Worm (Caenorhabditis elegans) whole organism, young adult: ENCODE data around the gene gstk-1.

Experiments used
- B0336.3 ChIP-seq: fragments of 200-800 bp; sonication (Bioruptor generic); IDR thresholded peaks from 2 replicates; pipeline ENCODE4 v1.3.6; 2022; ENCODE audit warnings: missing genetic modification characterization, missing compliant biosample characterization
- C06A6.2 ChIP-seq: fragments of 200-800 bp; sonication (Bioruptor generic); conservative IDR thresholded peaks from 2 replicates; pipeline ENCODE4 v1.3.6; 2022; ENCODE audit warnings: missing genetic modification characterization, missing compliant biosample characterization
- F10E7.11 ChIP-seq: sonication (generic microtip); optimal IDR thresholded peaks from 2 replicates; lab custom pipeline; 2017; ENCODE audit warnings: mild to moderate bottlenecking, missing genetic modification characterization, moderate library complexity, missing compliant biosample characterization
- F23B12.7 ChIP-seq: sonication (generic microtip); optimal IDR thresholded peaks from 2 replicates; lab custom pipeline; 2017; ENCODE audit warnings: missing genetic modification characterization, mild to moderate bottlenecking, missing compliant biosample characterization, antibody characterized with exemption, moderate library complexity; ENCODE audit not compliant: insufficient read depth
- F37B4.10 ChIP-seq: fragments of 200-800 bp; sonication (Bioruptor generic); IDR thresholded peaks from 2 replicates; pipeline ENCODE4 v1.3.6; 2022; ENCODE audit warnings: missing genetic modification characterization, missing compliant biosample characterization
- F39B2.1 ChIP-seq: fragments of 200-800 bp; sonication (Bioruptor generic); IDR thresholded peaks from 2 replicates; pipeline ENCODE4 v1.3.6; 2022; ENCODE audit warnings: missing genetic modification reagents, missing genetic modification characterization, missing compliant biosample characterization
- F49E8.2 ChIP-seq: sonication (generic microtip); optimal IDR thresholded peaks from 3 replicates; lab custom pipeline; 2017; ENCODE audit warnings: missing genetic modification characterization, mild to moderate bottlenecking, missing compliant biosample characterization, antibody characterized with exemption, moderate library complexity; ENCODE audit not compliant: insufficient read depth
- F55B11.4 ChIP-seq: sonication (generic microtip); optimal IDR thresholded peaks from 2 replicates; lab custom pipeline; 2016; ENCODE audit warnings: missing compliant biosample characterization, missing genetic modification characterization, borderline replicate concordance; ENCODE audit not compliant: insufficient read depth
- K12H6.12 ChIP-seq: fragments of 200-800 bp; sonication (Bioruptor generic); optimal IDR thresholded peaks from 2 replicates; lab custom pipeline; 2018; ENCODE audit warnings: mild to moderate bottlenecking, missing genetic modification characterization, missing compliant biosample characterization
- Y53F4B.3 ChIP-seq: fragments of 200-800 bp; sonication (Bioruptor generic); IDR thresholded peaks from 2 replicates; pipeline ENCODE4 v1.3.6; 2022; ENCODE audit warnings: missing genetic modification reagents, missing genetic modification characterization, missing compliant biosample characterization
- aptf-2 ChIP-seq: fragments of 200-800 bp; sonication (Bioruptor generic); conservative IDR thresholded peaks from 2 replicates; pipeline ENCODE4 v1.3.6; 2022; ENCODE audit warnings: missing genetic modification reagents, missing genetic modification characterization, missing compliant biosample characterization
- aptf-3 ChIP-seq: fragments of 200-800 bp; sonication (Bioruptor generic); IDR thresholded peaks from 2 replicates; pipeline ENCODE4 v1.3.6; 2022; ENCODE audit warnings: missing genetic modification characterization, missing compliant biosample characterization
- athp-1 ChIP-seq: sonication (generic microtip); optimal IDR thresholded peaks from 2 replicates; lab custom pipeline; 2017; ENCODE audit warnings: mild to moderate bottlenecking, missing genetic modification characterization, missing compliant biosample characterization
- attf-6 ChIP-seq: fragments of 200-800 bp; sonication (Bioruptor generic); IDR thresholded peaks from 2 replicates; pipeline ENCODE4 v1.3.6; 2022; ENCODE audit warnings: missing genetic modification reagents, missing genetic modification characterization, missing compliant biosample characterization
- bed-1 ChIP-seq: fragments of 200-800 bp; sonication (Bioruptor generic); IDR thresholded peaks from 2 replicates; pipeline ENCODE4 v1.3.6; 2022; ENCODE audit warnings: missing genetic modification reagents, missing genetic modification characterization, missing compliant biosample characterization
- bed-2 ChIP-seq: fragments of 200-800 bp; sonication (Bioruptor generic); IDR thresholded peaks from 2 replicates; pipeline ENCODE4 v1.3.6; 2022; ENCODE audit warnings: missing genetic modification reagents, missing genetic modification characterization, missing compliant biosample characterization
- ceh-100 ChIP-seq: fragments of 200-800 bp; sonication (Bioruptor generic); IDR thresholded peaks from 2 replicates; pipeline ENCODE4 v1.3.6; 2022; ENCODE audit warnings: missing genetic modification reagents, missing genetic modification characterization, missing compliant biosample characterization
- ceh-91 ChIP-seq: fragments of 200-800 bp; sonication (Bioruptor generic); IDR thresholded peaks from 2 replicates; pipeline ENCODE4 v1.3.6; 2022; ENCODE audit warnings: missing genetic modification reagents, missing genetic modification characterization, missing compliant biosample characterization
- die-1 ChIP-seq: sonication (generic microtip); optimal IDR thresholded peaks from 2 replicates; lab custom pipeline; 2016; ENCODE audit warnings: missing genotype, mild to moderate bottlenecking, missing genetic modification characterization, missing compliant biosample characterization
- dox-1 ChIP-seq: fragments of 200-800 bp; sonication (Bioruptor generic); IDR thresholded peaks from 2 replicates; pipeline ENCODE4 v1.3.6; 2022; ENCODE audit warnings: missing genetic modification reagents, missing genetic modification characterization, missing compliant biosample characterization
- egl-44 ChIP-seq: fragments of 200-800 bp; sonication (Bioruptor generic); IDR thresholded peaks from 2 replicates; pipeline ENCODE4 v1.3.6; 2022; ENCODE audit warnings: missing genetic modification reagents, missing genetic modification characterization, missing compliant biosample characterization
- ets-4 ChIP-seq: fragments of 200-800 bp; sonication (Bioruptor generic); optimal IDR thresholded peaks from 2 replicates; lab custom pipeline; 2018; ENCODE audit warnings: mild to moderate bottlenecking, missing genetic modification characterization, missing compliant biosample characterization
- fkh-3 ChIP-seq: sonication (generic microtip); optimal IDR thresholded peaks from 2 replicates; lab custom pipeline; 2016; ENCODE audit warnings: mild to moderate bottlenecking, missing genetic modification characterization, missing compliant biosample characterization
- hmg-1.2 ChIP-seq: fragments of 200-800 bp; sonication (Bioruptor generic); IDR thresholded peaks from 2 replicates; pipeline ENCODE4 v1.3.6; 2022; ENCODE audit warnings: missing genetic modification reagents, missing genetic modification characterization, missing compliant biosample characterization
- lag-1 ChIP-seq: fragments of 200-800 bp; sonication (Bioruptor generic); IDR thresholded peaks from 2 replicates; pipeline ENCODE4 v1.3.6; 2022; ENCODE audit warnings: missing genetic modification reagents, missing genetic modification characterization, missing compliant biosample characterization
- lin-26 ChIP-seq: fragments of 200-800 bp; sonication (Bioruptor generic); IDR thresholded peaks from 2 replicates; pipeline ENCODE4 v1.3.6; 2022; ENCODE audit warnings: missing genetic modification reagents, missing genetic modification characterization, missing compliant biosample characterization
- lin-54 ChIP-seq: fragments of 200-800 bp; sonication (Bioruptor generic); optimal IDR thresholded peaks from 2 replicates; lab custom pipeline; 2018; ENCODE audit warnings: mild to moderate bottlenecking, missing genetic modification characterization, missing compliant biosample characterization
- lir-1 ChIP-seq: fragments of 200-800 bp; sonication (Bioruptor generic); conservative IDR thresholded peaks from 2 replicates; pipeline ENCODE4 v1.3.6; 2022; ENCODE audit warnings: missing genetic modification reagents, missing genetic modification characterization, missing compliant biosample characterization
- lsl-1 ChIP-seq: fragments of 200-800 bp; sonication (Bioruptor generic); optimal IDR thresholded peaks from 2 replicates; lab custom pipeline; 2018; ENCODE audit warnings: mild to moderate bottlenecking, missing genetic modification characterization, moderate library complexity, missing compliant biosample characterization
- madf-10 ChIP-seq: sonication (generic microtip); optimal IDR thresholded peaks from 2 replicates; lab custom pipeline; 2016; ENCODE audit warnings: mild to moderate bottlenecking, missing genetic modification characterization, missing compliant biosample characterization
- madf-3 ChIP-seq: fragments of 200-800 bp; sonication (Bioruptor generic); IDR thresholded peaks from 2 replicates; pipeline ENCODE4 v1.3.6; 2022; ENCODE audit warnings: missing genetic modification reagents, missing genetic modification characterization, missing compliant biosample characterization
- nfya-1 ChIP-seq: sonication (generic microtip); optimal IDR thresholded peaks from 2 replicates; lab custom pipeline; 2017; ENCODE audit warnings: antibody characterized with exemption, missing compliant biosample characterization, missing genetic modification characterization, borderline replicate concordance; ENCODE audit not compliant: insufficient read depth
- nfyb-1 ChIP-seq: fragments of 200-800 bp; sonication (Bioruptor generic); IDR thresholded peaks from 2 replicates; pipeline ENCODE4 v1.3.6; 2022; ENCODE audit warnings: missing genetic modification reagents, missing genetic modification characterization, missing compliant biosample characterization
- nhr-120 ChIP-seq: fragments of 200-800 bp; sonication (Bioruptor generic); IDR thresholded peaks from 2 replicates; pipeline ENCODE4 v1.3.6; 2022; ENCODE audit warnings: missing genetic modification characterization, missing compliant biosample characterization
- pbrm-1 ChIP-seq: fragments of 200-800 bp; sonication (Bioruptor generic); IDR thresholded peaks from 2 replicates; pipeline ENCODE4 v1.3.6; 2022; ENCODE audit warnings: missing genetic modification reagents, missing genetic modification characterization, missing compliant biosample characterization
- rcor-1 ChIP-seq: fragments of 200-800 bp; sonication (Bioruptor generic); IDR thresholded peaks from 2 replicates; pipeline ENCODE4 v1.3.6; 2022; ENCODE audit warnings: missing genetic modification reagents, missing genetic modification characterization, missing compliant biosample characterization
- rec-8 ChIP-seq, 2 experiments: sonication (generic microtip); optimal IDR thresholded peaks; 2 replicates each; lab custom pipeline; 2016; ENCODE audit warnings: mild to moderate bottlenecking in 2 of 2, missing genetic modification characterization in 2 of 2, missing genetic modification reagents in 2 of 2, missing genotype in 2 of 2, missing biosample characterization in 1 of 2, missing compliant biosample characterization in 1 of 2, moderate library complexity in 1 of 2
- sdz-38 ChIP-seq: sonication (generic microtip); optimal IDR thresholded peaks from 2 replicates; lab custom pipeline; 2016; ENCODE audit warnings: missing genotype, missing genetic modification characterization, missing compliant biosample characterization
- snpc-3.4 ChIP-seq: sonication (generic microtip); optimal IDR thresholded peaks from 2 replicates; lab custom pipeline; 2017; ENCODE audit warnings: missing genetic modification characterization, mild to moderate bottlenecking, missing compliant biosample characterization, antibody characterized with exemption, moderate library complexity, missing genotype, missing genetic modification reagents
- tlf-1 ChIP-seq: fragments of 200-800 bp; sonication (Bioruptor generic); optimal IDR thresholded peaks from 2 replicates; lab custom pipeline; 2018; ENCODE audit warnings: mild to moderate bottlenecking, missing genetic modification characterization, missing compliant biosample characterization
- unc-62 ChIP-seq: fragments of 150-350 bp; optimal IDR thresholded peaks from 2 replicates; lab custom pipeline; 2014; ENCODE audit warnings: missing biosample characterization, missing genetic modification reagents, missing genetic modification characterization
- xnd-1 ChIP-seq: sonication (generic microtip); optimal IDR thresholded peaks from 2 replicates; lab custom pipeline; 2016; ENCODE audit warnings: missing genotype, missing genetic modification reagents, missing genetic modification characterization, missing compliant biosample characterization
- zfh-2 ChIP-seq: fragments of 200-800 bp; sonication (Bioruptor generic); conservative IDR thresholded peaks from 2 replicates; pipeline ENCODE4 v1.3.6; 2022; ENCODE audit warnings: missing genetic modification reagents, missing genetic modification characterization, missing compliant biosample characterization
- ztf-25 ChIP-seq: fragments of 200-800 bp; sonication (Bioruptor generic); IDR thresholded peaks from 2 replicates; pipeline ENCODE4 v1.3.6; 2022; ENCODE audit warnings: missing genetic modification reagents, missing genetic modification characterization, missing compliant biosample characterization
- ztf-26 ChIP-seq: sonication (generic microtip); optimal IDR thresholded peaks from 2 replicates; lab custom pipeline; 2017; ENCODE audit warnings: missing genetic modification characterization, missing compliant biosample characterization
- ztf-28 ChIP-seq: fragments of 200-800 bp; sonication (Bioruptor generic); IDR thresholded peaks from 2 replicates; pipeline ENCODE4 v1.3.6; 2022; ENCODE audit warnings: missing genetic modification reagents, missing genetic modification characterization, missing compliant biosample characterization
- ztf-6 ChIP-seq: fragments of 200-800 bp; sonication (Bioruptor generic); IDR thresholded peaks from 2 replicates; pipeline ENCODE4 v1.3.6; 2022; ENCODE audit warnings: missing genetic modification reagents, missing genetic modification characterization, missing compliant biosample characterization

The gstk-1 gene

ce11 chrII:9646928-9647838 lies 9.3 kb upstream of the gstk-1 start, which contains the start of gene sqv-8:
Gene sqv-8 (plus strand): TSS chrII:9646978.
- TF ChIP-seq ztf-28 (no peak), ets-4 (GFP tag; lab: Kevin White, UChicago) (no peak), F23B12.7 (tag; lab: Kevin White, UChicago) (peak; percentile 12), ceh-100 (GFP tag; lab: Robert Waterston, UW) (no peak), madf-10 (tag; lab: Kevin White, UChicago) (no peak), rcor-1 (GFP tag; lab: Robert Waterston, UW) (no peak), die-1 (tag; lab: Kevin White, UChicago) (no peak), pbrm-1 (no peak), K12H6.12 (tag; lab: Kevin White, UChicago) (no peak), F37B4.10 (GFP tag; lab: Robert Waterston, UW) (no peak), nfya-1 (tag; lab: Kevin White, UChicago) (no peak), xnd-1 (tag; lab: Kevin White, UChicago) (peak; percentile 94), unc-62 (GFP tag; lab: Kevin White, UChicago) (peak; percentile 28), nhr-120 (GFP tag; lab: Robert Waterston, UW) (no peak), ztf-26 (tag; lab: Kevin White, UChicago) (no peak), F55B11.4 (no peak), sdz-38 (tag; lab: Kevin White, UChicago) (no peak), F49E8.2 (tag; lab: Kevin White, UChicago) (peak; percentile 11), rec-8 (tag; optimal IDR thresholded peaks at IDR 0.05; lab: Kevin White, UChicago) (no peak), ztf-6 (GFP tag; lab: Robert Waterston, UW) (no peak), aptf-3 (no peak), lin-26 (GFP tag; lab: Robert Waterston, UW) (no peak), Y53F4B.3 (GFP tag; lab: Robert Waterston, UW) (no peak), ceh-91 (peak; percentile 27; the same call in 1 of the 2 replicates), fkh-3 (tag; lab: Kevin White, UChicago) (no peak), nfyb-1 (GFP tag; lab: Robert Waterston, UW) (no peak), bed-1 (no peak), dox-1 (GFP tag; lab: Robert Waterston, UW) (0 out of 2 replicates have a peak, but pooled peaks have one; percentile 17), lir-1 (GFP tag; lab: Robert Waterston, UW) (no peak), bed-2 (GFP tag; lab: Robert Waterston, UW) (no peak), F10E7.11 (tag; lab: Kevin White, UChicago) (no peak), madf-3 (no peak), ztf-25 (GFP tag; lab: Robert Waterston, UW) (no peak), tlf-1 (GFP tag; lab: Kevin White, UChicago) (no peak), zfh-2 (GFP tag; lab: Robert Waterston, UW) (no peak), lin-54 (GFP tag; lab: Kevin White, UChicago) (peak; percentile 80), egl-44 (GFP tag; lab: Robert Waterston, UW) (no peak), hmg-1.2 (GFP tag; lab: Robert Waterston, UW) (no peak), athp-1 (no peak), attf-6 (no peak), lag-1 (GFP tag; lab: Robert Waterston, UW) (no peak), F39B2.1 (GFP tag; lab: Robert Waterston, UW) (no peak), aptf-2 (GFP tag; lab: Robert Waterston, UW) (no peak), snpc-3.4 (no peak), lsl-1 (GFP tag; lab: Kevin White, UChicago) (peak; percentile 96), B0336.3 (GFP tag; lab: Robert Waterston, UW) (no peak), C06A6.2 (GFP tag; lab: Robert Waterston, UW) (no peak)
